Worm (Caenorhabditis elegans) whole organism, L4 larva: ENCODE results near the gene mpst-1.

ENCODE experiments used
- D1046.2 ChIP-seq: fragments of 200-800 bp; sonication (Bioruptor generic); IDR thresholded peaks from 2 replicates; pipeline ENCODE4 v1.3.6; 2022; ENCODE audit warnings: missing genetic modification characterization, missing compliant biosample characterization
- F49E8.2 ChIP-seq: sonication (generic microtip); optimal IDR thresholded peaks from 2 replicates; lab custom pipeline; 2016; ENCODE audit warnings: missing compliant biosample characterization, mild to moderate bottlenecking, missing genetic modification characterization, borderline replicate concordance
- R02D3.7 ChIP-seq: fragments of 150-350 bp; sonication (generic microtip); optimal IDR thresholded peaks from 3 replicates; lab custom pipeline; 2014; ENCODE audit warnings: missing biosample characterization, missing genetic modification characterization
- Y105C5A.15 ChIP-seq: fragments of 200-800 bp; sonication (Bioruptor generic); IDR thresholded peaks from 2 replicates; pipeline ENCODE4 v1.3.6; 2022; ENCODE audit warnings: missing genetic modification characterization, missing compliant biosample characterization
- ZK337.2 ChIP-seq: fragments of 200-800 bp; sonication (Bioruptor generic); IDR thresholded peaks from 2 replicates; pipeline ENCODE4 v1.3.6; 2022; ENCODE audit warnings: missing genetic modification reagents, missing genetic modification characterization, missing compliant biosample characterization
- aha-1 ChIP-seq: fragments of 150-350 bp; peaks from one replicate; lab custom pipeline; 2014; ENCODE audit warnings: missing biosample characterization, missing genetic modification characterization
- arid-1 ChIP-seq: fragments of 200-800 bp; sonication (Bioruptor generic); conservative IDR thresholded peaks from 2 replicates; pipeline ENCODE4 v1.3.6; 2022; ENCODE audit warnings: missing genetic modification reagents, missing genetic modification characterization, missing compliant biosample characterization
- ceh-20 ChIP-seq: fragments of 200-800 bp; sonication (Bioruptor generic); IDR thresholded peaks from 2 replicates; pipeline ENCODE4 v1.3.6; 2022; ENCODE audit warnings: missing genetic modification reagents, missing genetic modification characterization, missing compliant biosample characterization
- ceh-82 ChIP-seq: sonication (generic microtip); optimal IDR thresholded peaks from 2 replicates; lab custom pipeline; 2017; ENCODE audit warnings: missing biosample characterization, missing genetic modification characterization
- dmd-6 ChIP-seq: fragments of 200-800 bp; sonication (Bioruptor generic); IDR thresholded peaks from 2 replicates; pipeline ENCODE4 v1.3.6; 2022; ENCODE audit warnings: missing genetic modification reagents, missing genetic modification characterization, missing compliant biosample characterization
- dmd-8 ChIP-seq: fragments of 200-800 bp; sonication (Bioruptor generic); IDR thresholded peaks from 2 replicates; pipeline ENCODE4 v1.3.6; 2022; ENCODE audit warnings: missing genetic modification characterization, missing compliant biosample characterization
- dmd-9 ChIP-seq: fragments of 200-800 bp; sonication (Bioruptor generic); IDR thresholded peaks from 2 replicates; pipeline ENCODE4 v1.3.6; 2022; ENCODE audit warnings: missing genetic modification reagents, missing genetic modification characterization, missing compliant biosample characterization
- egl-43 ChIP-seq: fragments of 200-800 bp; sonication (Bioruptor generic); IDR thresholded peaks from 2 replicates; pipeline ENCODE4 v1.3.6; 2022; ENCODE audit warnings: missing genetic modification reagents, missing genetic modification characterization, missing compliant biosample characterization
- hlh-11 ChIP-seq: fragments of 200-800 bp; sonication (Bioruptor generic); optimal IDR thresholded peaks from 2 replicates; lab custom pipeline; 2018; ENCODE audit warnings: mild to moderate bottlenecking, missing genetic modification characterization, missing compliant biosample characterization
- hlh-30 ChIP-seq: sonication (generic microtip); optimal IDR thresholded peaks from 2 replicates; lab custom pipeline; 2017; ENCODE audit warnings: antibody characterized with exemption, mild to moderate bottlenecking, missing genetic modification characterization, missing compliant biosample characterization; ENCODE audit not compliant: insufficient read depth
- hmg-1.1 ChIP-seq: fragments of 200-800 bp; sonication (Bioruptor generic); IDR thresholded peaks from 2 replicates; pipeline ENCODE4 v1.3.6; 2022; ENCODE audit warnings: missing genetic modification reagents, missing genetic modification characterization, missing compliant biosample characterization
- lim-7 ChIP-seq: fragments of 200-800 bp; sonication (Bioruptor generic); IDR thresholded peaks from 2 replicates; pipeline ENCODE4 v1.3.6; 2022; ENCODE audit warnings: missing genetic modification characterization, missing compliant biosample characterization
- lin-38 ChIP-seq: fragments of 200-800 bp; sonication (Bioruptor generic); IDR thresholded peaks from 2 replicates; pipeline ENCODE4 v1.3.6; 2022; ENCODE audit warnings: missing genetic modification reagents, missing genetic modification characterization, missing compliant biosample characterization
- lsy-2 ChIP-seq, 2 experiments: fragments of 150-350 bp in 1 of 2; sonication (generic microtip) in 1 of 2; optimal IDR thresholded peaks; 2 replicates each; lab custom pipeline; 2014 to 2017; ENCODE audit warnings: missing biosample characterization in 2 of 2, missing genetic modification characterization in 2 of 2
- mdl-1 ChIP-seq, 2 experiments: fragments of 150-350 bp in 1 of 2; sonication (generic microtip) in 1 of 2; optimal IDR thresholded peaks; 2 replicates each; lab custom pipeline; 2014 to 2017; ENCODE audit warnings: missing biosample characterization in 2 of 2, missing genetic modification characterization in 2 of 2
- mdt-29 ChIP-seq: fragments of 200-800 bp; sonication (Bioruptor generic); IDR thresholded peaks from 2 replicates; pipeline ENCODE4 v1.3.6; 2022; ENCODE audit warnings: missing genetic modification reagents, missing genetic modification characterization, missing compliant biosample characterization
- nhr-237 ChIP-seq: sonication (generic microtip); optimal IDR thresholded peaks from 2 replicates; lab custom pipeline; 2017; ENCODE audit warnings: missing biosample characterization, missing genetic modification characterization
- nhr-28 ChIP-seq: fragments of 150-350 bp; optimal IDR thresholded peaks from 2 replicates; lab custom pipeline; 2014; ENCODE audit warnings: missing biosample characterization, missing genetic modification characterization
- nhr-41 ChIP-seq: fragments of 200-800 bp; sonication (Bioruptor generic); IDR thresholded peaks from 2 replicates; pipeline ENCODE4 v1.3.6; 2022; ENCODE audit warnings: missing genetic modification reagents, missing genetic modification characterization, missing compliant biosample characterization
- nhr-48 ChIP-seq: sonication (generic microtip); optimal IDR thresholded peaks from 2 replicates; lab custom pipeline; 2016; ENCODE audit warnings: mild to moderate bottlenecking, missing genetic modification characterization, missing compliant biosample characterization
- saeg-2 ChIP-seq: fragments of 200-800 bp; sonication (Bioruptor generic); IDR thresholded peaks from 2 replicates; pipeline ENCODE4 v1.3.6; 2022; ENCODE audit warnings: missing genetic modification reagents, missing genetic modification characterization, missing compliant biosample characterization
- set-16 ChIP-seq: fragments of 200-800 bp; sonication (Bioruptor generic); IDR thresholded peaks from 2 replicates; pipeline ENCODE4 v1.3.6; 2022; ENCODE audit warnings: missing genetic modification reagents, missing genetic modification characterization, missing compliant biosample characterization
- snpc-4 ChIP-seq: fragments of 150-350 bp; optimal IDR thresholded peaks from 2 replicates; lab custom pipeline; 2014; ENCODE audit warnings: missing biosample characterization, missing genetic modification characterization
- spr-3 ChIP-seq: fragments of 200-800 bp; sonication (Bioruptor generic); optimal IDR thresholded peaks from 2 replicates; lab custom pipeline; 2018; ENCODE audit warnings: mild to moderate bottlenecking, missing genetic modification characterization, missing compliant biosample characterization
- unc-130 ChIP-seq: sonication (generic microtip); optimal IDR thresholded peaks from 2 replicates; lab custom pipeline; 2016; ENCODE audit warnings: missing genetic modification reagents, missing genetic modification characterization, missing compliant biosample characterization
- unc-62 ChIP-seq, 3 experiments: fragments of 150-350 bp in 1 of 3; sonication (generic microtip); optimal IDR thresholded peaks in 2 of 3; peaks in 1 of 3; 1 replicate in 1 of 3; 2 replicates in 2 of 3; lab custom pipeline; 2014 to 2017; ENCODE audit warnings: missing biosample characterization in 3 of 3, missing genetic modification characterization in 3 of 3, missing genetic modification reagents in 3 of 3, missing genotype in 1 of 3
- vab-7 ChIP-seq: fragments of 200-800 bp; sonication (Bioruptor generic); IDR thresholded peaks from 2 replicates; pipeline ENCODE4 v1.3.6; 2022; ENCODE audit warnings: missing genetic modification reagents, missing genetic modification characterization, missing compliant biosample characterization
- zag-1 ChIP-seq: fragments of 150-350 bp; optimal IDR thresholded peaks from 2 replicates; lab custom pipeline; 2014; ENCODE audit warnings: missing biosample characterization, missing genetic modification characterization
- ztf-7 ChIP-seq: fragments of 150-350 bp; optimal IDR thresholded peaks from 2 replicates; lab custom pipeline; 2014; ENCODE audit warnings: missing biosample characterization, missing genetic modification characterization

Gene mpst-1

DNA sequence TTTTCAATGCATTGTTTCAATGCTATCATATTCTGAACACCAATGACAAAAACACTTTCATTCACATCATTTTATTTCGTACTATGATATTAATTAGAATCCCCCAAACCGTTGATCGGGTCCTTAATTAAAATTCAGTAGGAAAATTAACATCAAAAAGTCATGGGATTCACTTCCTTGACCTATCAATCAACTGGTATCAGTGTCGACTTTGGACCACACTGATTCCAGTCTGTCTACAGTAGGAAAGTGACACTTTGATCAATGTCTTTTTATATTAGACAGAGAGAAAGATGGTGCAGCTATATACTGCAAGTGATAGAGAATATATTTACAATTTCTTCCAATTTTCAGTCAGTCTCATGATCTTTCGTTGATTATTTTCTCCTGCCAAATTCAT lies 30.5 kb downstream of the mpst-1 start (continued):
- TF ChIP-seq ZK337.2 (no peak), unc-130 (GFP tag; lab: Kevin White, UChicago) (no peak), ceh-20 (no peak), lsy-2 (tag; optimal IDR thresholded peaks at IDR 0.05; lab: Kevin White, UChicago) (peak in 1 of 2 experiments; percentile 6), nhr-41 (GFP tag; lab: Robert Waterston, UW) (no peak), ztf-7 (tag; lab: Kevin White, UChicago) (no peak), Y105C5A.15 (no peak), R02D3.7 (tag; lab: Kevin White, UChicago) (no peak), nhr-28 (peak; percentile 11), set-16 (no peak), nhr-237 (no peak), hmg-1.1 (GFP tag; lab: Robert Waterston, UW) (no peak), dmd-6 (GFP tag; lab: Robert Waterston, UW) (no peak), arid-1 (GFP tag; lab: Robert Waterston, UW) (no peak), nhr-48 (tag; lab: Kevin White, UChicago) (no peak), vab-7 (GFP tag; lab: Robert Waterston, UW) (no peak), ceh-82 (tag; lab: Kevin White, UChicago) (no peak), D1046.2 (no peak), hlh-30 (peak; percentile 17)

ce11 chrV:11795352-11795751 lies 31.5 kb downstream of the mpst-1 start:
- no peak for TF ChIP-seq spr-3 (GFP tag; lab: Kevin White, UChicago)
- TF ChIP-seq lim-7 (GFP tag; lab: Robert Waterston, UW), result no peak
- peak; percentile 36 for TF ChIP-seq hlh-30
- no peak for TF ChIP-seq zag-1 (tag; lab: Kevin White, UChicago)
- TF ChIP-seq hlh-11 (tag; lab: Kevin White, UChicago), result peak; percentile 7
- TF ChIP-seq set-16, result no peak

DNA sequence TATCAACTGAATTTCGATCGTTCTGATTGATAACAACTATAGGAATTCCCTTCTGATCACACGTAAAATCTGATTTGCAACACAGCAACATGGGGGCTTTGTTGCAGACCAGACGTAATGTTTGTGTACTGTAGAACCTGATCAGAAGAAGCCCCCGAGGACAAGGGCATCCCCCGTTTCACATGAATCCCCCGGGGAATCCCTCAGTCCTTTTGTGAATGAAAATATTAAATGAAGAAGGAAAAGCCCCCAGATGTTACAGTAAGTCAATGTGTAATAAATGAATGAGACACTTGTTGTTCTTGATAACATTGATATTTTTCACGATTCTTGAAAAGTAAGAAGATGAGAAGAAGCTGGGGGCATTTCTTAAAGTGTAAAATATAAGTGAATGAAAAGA lies 32.7 kb downstream of the mpst-1 start:
- TF ChIP-seq dmd-8 (GFP tag; lab: Robert Waterston, UW) (no peak), unc-62 (GFP tag; optimal IDR thresholded peaks at IDR 0.05 in 1 of 2; lab: Kevin White, UChicago) (peak in 1 of 2 experiments; percentile 76), unc-62 (tag; optimal IDR thresholded peaks at IDR 0.05; lab: Kevin White, UChicago) (no peak), nhr-48 (tag; lab: Kevin White, UChicago) (peak; percentile 80), mdl-1 (tag; optimal IDR thresholded peaks at IDR 0.05; lab: Kevin White, UChicago) (peak; percentile 18 to 42), lim-7 (GFP tag; lab: Robert Waterston, UW) (no peak), egl-43 (GFP tag; lab: Robert Waterston, UW) (no peak), lin-38 (GFP tag; lab: Robert Waterston, UW) (no peak), aha-1 (tag; lab: Kevin White, UChicago) (peak; percentile 25), hlh-11 (tag; lab: Kevin White, UChicago) (peak; percentile 16), dmd-9 (GFP tag; lab: Robert Waterston, UW) (no peak), F49E8.2 (tag; lab: Kevin White, UChicago) (no peak)

ce11 chrV:11789474-11789873 lies 37.4 kb downstream of the mpst-1 start, which contains the start of gene D2023.1:
Gene D2023.1 (plus strand): TSS chrV:11789550.
- peak in 1 of 2 experiments; percentile 97 for TF ChIP-seq unc-62 (GFP tag; optimal IDR thresholded peaks at IDR 0.05 in 1 of 2; lab: Kevin White, UChicago)
- TF ChIP-seq unc-62 (tag; optimal IDR thresholded peaks at IDR 0.05; lab: Kevin White, UChicago), result no peak
- TF ChIP-seq mdt-29 (GFP tag; lab: Robert Waterston, UW), result no peak
- TF ChIP-seq saeg-2 (GFP tag; lab: Robert Waterston, UW), result no peak
- no peak for TF ChIP-seq snpc-4 (tag; lab: Kevin White, UChicago)
- peak; percentile 11 for TF ChIP-seq aha-1 (tag; lab: Kevin White, UChicago)
- TF ChIP-seq, all 104 proteins: peak for 2
